Fruit fly (Drosophila melanogaster): Measurements from ENCODE around the gene wnd.

Gene wnd

DNA sequence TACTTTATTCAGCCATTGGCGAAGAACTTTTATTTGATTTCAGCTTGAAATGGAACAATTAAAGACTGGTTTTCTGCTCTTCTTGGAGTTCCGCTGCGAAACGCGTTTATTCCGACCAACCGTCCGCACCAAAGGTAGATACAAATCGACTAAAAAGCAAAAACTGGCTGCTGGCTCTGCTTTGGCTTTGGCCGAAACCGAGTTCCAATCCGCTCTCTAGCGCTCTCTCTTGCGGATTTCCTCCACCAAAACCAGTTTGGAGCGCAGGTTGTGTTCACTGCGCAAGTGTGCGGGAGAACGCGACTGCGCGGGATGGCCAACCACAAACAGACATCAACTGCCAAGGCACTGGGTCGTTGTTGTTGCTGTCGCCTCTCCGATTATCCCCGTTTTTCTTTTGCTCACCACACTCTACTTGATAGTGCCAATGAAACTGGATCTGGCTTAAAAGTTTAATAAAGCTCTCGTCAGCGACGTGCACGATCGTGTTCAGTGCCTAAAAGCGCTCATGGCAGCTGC lies at the start of gene wnd:
wnd (minus strand) TSS at position 306 of the 519 bp plus-strand sequence.
- TF ChIP-seq pan (optimal IDR thresholded peaks at IDR 0.05) (no peak), Dll (optimal IDR thresholded peaks at IDR 0.05) (no peak), psq (optimal IDR thresholded peaks at IDR 0.05) (no peak), EcR (GFP tag; optimal IDR thresholded peaks at IDR 0.05) (no peak), CG8478 (optimal IDR thresholded peaks at IDR 0.05) (no peak), usp (GFP tag; optimal IDR thresholded peaks at IDR 0.05) (no peak)

DNA sequence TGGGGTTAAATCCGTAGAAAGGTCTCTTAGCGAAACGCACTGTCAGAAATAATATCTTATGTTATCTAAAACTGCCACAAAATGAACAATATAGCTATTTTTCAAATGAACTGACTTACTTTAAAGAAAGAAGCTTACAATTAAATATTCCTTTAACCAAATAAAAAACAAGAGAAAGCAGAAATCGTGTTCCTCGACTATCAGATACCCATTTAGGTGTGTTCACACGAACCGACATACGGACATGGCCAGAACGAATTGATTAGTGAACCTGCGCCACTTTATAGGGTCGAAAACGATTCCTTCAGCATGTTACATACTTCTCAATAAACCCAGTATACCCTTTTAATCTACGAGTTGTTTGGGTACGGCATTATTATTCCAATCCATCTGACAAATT lies 47.9 kb upstream of the wnd start:
- TF ChIP-seq CG8478 (optimal IDR thresholded peaks at IDR 0.05) (no peak), pan (optimal IDR thresholded peaks at IDR 0.05) (no peak), usp (GFP tag; optimal IDR thresholded peaks at IDR 0.05) (no peak), Dll (optimal IDR thresholded peaks at IDR 0.05) (no peak), EcR (GFP tag; optimal IDR thresholded peaks at IDR 0.05) (no peak), psq (optimal IDR thresholded peaks at IDR 0.05) (no peak)

DNA sequence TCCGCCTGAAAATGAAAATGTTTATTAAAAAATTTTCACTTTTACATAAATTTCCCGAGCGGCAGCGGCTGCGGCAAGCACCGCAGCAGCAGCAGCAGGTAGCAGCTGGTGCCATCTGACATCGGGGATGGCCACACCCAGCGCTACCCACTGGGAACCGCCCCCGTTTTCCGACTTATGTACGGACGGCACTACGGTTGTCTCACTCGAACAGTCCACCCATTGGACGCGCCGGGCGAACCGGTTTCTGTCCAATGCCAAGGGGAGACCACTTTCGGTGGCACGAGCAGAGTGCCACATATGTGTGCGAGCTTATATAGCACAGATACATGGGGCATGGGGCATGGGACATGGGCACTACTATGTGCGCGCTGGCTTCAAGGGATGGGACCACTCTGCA lies 47.3 kb upstream of the wnd start:
- TF ChIP-seq usp (GFP tag; optimal IDR thresholded peaks at IDR 0.05), result no peak

DNA sequence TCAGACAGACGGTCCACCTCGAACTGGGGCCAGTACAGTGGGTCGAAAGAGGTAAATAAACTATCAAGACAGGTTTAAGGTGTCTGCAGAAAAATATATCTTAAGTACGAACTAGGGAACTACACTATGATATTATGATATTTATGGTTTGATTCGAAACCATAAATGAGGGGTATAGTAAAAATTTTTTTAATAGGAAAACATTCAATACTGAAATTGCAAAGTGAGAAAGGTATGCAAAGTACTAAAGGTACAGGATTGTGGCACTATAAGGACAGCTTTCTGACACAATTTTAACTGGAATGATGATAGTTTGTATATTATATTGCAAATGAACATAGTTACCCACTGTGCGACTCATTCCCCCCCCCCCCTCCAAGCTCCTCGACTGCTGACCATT lies 40.5 kb upstream of the wnd start:
- TF ChIP-seq pan (optimal IDR thresholded peaks at IDR 0.05) (no peak), usp (GFP tag; optimal IDR thresholded peaks at IDR 0.05) (no peak), psq (optimal IDR thresholded peaks at IDR 0.05) (no peak), Dll (optimal IDR thresholded peaks at IDR 0.05) (no peak), CG8478 (optimal IDR thresholded peaks at IDR 0.05) (no peak), EcR (GFP tag; optimal IDR thresholded peaks at IDR 0.05) (no peak)

DNA sequence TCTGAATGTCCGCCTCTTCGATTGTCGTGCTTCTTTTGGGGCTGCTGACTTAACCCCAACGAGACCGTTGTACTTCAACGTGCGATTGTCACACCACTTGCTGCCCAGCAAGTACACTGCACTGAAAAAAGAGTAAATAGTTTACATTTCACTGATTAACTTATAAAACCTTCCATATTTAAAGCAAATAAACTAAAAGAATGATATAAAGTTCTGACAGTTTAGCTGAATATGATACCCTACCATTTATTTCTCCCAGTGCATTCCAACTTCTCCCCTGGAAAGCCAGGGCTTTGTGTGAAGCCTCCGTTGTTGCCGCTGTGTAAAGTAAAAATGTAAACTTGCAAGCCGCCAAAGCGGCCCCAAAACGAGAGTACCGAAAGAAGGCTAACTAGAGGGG lies 38.7 kb upstream of the wnd start:
- no peak for TF ChIP-seq psq (optimal IDR thresholded peaks at IDR 0.05)
- TF ChIP-seq CG8478 (optimal IDR thresholded peaks at IDR 0.05), result no peak
- TF ChIP-seq usp (GFP tag; optimal IDR thresholded peaks at IDR 0.05), result no peak
- no peak for TF ChIP-seq EcR (GFP tag; optimal IDR thresholded peaks at IDR 0.05)
- TF ChIP-seq Dll (optimal IDR thresholded peaks at IDR 0.05), result no peak
- TF ChIP-seq pan (optimal IDR thresholded peaks at IDR 0.05), result no peak

DNA sequence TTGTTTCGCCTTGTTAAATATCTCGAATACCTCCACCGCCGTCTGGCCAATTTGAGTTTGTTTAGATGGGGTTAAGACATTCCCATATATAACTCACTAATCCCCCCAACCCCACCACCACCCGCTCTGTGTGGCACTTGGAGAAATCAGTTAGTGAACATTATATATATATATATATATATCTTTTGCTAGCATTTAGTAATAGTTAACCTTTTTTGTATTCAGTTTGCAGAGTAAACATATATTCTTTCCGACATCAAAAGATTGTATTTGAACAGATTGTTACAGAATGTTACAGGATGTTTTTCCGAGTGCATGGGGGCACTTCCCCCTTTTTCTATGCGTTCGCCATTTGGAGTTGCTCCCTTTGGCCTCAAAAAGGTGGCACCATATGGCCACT lies 34.9 kb upstream of the wnd start:
- TF ChIP-seq pan (optimal IDR thresholded peaks at IDR 0.05) (no peak), Dll (optimal IDR thresholded peaks at IDR 0.05) (no peak)

DNA sequence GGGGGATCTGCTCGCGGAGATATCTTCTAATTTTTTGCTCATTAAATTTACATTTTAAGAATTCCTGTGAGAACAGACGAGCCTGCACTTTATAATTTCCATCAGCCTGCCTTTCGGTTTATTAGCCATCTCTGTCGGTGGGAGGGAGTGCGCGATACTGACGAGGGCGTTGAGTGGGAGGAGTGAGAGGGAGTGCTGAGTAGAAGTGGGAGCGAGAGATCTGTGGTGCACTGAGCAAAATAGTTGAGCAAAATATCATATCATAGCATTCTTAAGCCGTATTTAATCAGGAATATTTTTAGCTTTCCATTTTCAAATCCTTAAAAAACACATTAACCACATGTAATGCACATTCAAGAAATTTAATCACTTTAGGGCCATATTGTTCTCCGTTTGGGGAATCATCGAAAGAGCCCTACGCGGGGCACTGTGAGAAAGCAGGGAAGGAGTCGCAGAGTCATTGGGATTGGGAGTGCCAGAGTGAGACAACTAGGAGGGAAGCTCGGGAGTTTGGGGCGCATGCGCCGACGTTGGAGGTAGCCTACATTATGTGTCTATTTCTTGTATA lies 29.6 kb upstream of the wnd start:
- TF ChIP-seq Dll (optimal IDR thresholded peaks at IDR 0.05) (no peak), CG8478 (optimal IDR thresholded peaks at IDR 0.05) (no peak), pan (optimal IDR thresholded peaks at IDR 0.05) (no peak), psq (optimal IDR thresholded peaks at IDR 0.05) (no peak), usp (GFP tag; optimal IDR thresholded peaks at IDR 0.05) (no peak)

DNA sequence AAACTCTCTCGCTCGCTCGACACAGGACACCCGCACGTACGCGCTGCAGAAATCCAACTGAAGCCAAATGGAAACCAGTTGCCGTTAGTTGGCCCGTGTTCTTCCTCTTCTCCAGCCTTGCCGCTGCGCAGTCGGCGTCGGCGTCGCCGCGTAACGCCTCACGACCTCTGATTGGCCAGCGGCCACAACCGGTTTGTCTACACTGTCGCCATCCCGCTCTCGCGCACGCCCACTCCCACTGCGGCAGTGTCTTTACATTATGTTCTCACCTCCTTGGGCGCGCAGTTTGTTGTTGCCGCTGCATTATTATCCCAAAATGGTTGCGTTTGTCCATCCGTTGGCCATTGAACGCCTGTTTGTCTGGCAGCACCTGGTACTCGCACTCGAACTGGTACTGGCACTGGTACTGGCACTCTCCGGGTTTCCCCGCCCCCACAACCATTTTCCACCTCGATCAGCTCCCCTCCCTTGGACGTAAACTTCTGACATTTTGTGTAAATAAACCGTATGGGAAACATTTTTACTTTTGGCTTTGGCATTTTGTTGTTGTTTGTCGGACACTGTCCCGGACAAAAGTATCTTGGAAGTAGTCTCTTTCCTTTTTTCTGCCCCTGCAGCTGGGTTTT lies 28.1 kb upstream of the wnd start, which contains the start of gene tey:
tey (minus strand) TSS at position 500 of the 626 bp plus-strand sequence.
- TF ChIP-seq pan (optimal IDR thresholded peaks at IDR 0.05), result no peak
- TF ChIP-seq psq (optimal IDR thresholded peaks at IDR 0.05), result no peak
- TF ChIP-seq usp (GFP tag; optimal IDR thresholded peaks at IDR 0.05), result no peak
- peak; percentile 59 for TF ChIP-seq Dll (optimal IDR thresholded peaks at IDR 0.05)

DNA sequence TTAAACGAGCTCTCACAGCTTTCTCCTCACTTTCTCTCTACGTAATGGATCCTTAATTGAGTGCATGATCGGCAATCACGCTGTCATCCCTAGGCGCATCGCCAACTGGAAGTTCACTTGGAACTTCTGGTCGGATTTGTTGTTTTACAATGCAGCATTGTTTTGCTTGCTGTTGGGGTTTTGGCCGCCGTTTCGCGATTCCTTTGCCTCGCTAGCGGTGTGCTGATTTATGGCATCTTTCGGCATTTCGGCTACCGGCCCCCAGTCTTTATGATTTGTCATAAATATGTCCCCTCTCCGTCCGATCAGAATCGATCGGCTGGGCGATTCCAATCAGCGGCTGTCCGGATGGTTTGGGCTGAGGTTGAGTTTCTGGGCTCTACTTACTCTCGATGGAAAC lies 27.3 kb upstream of the wnd start:
- TF ChIP-seq EcR (GFP tag; optimal IDR thresholded peaks at IDR 0.05), result no peak
- TF ChIP-seq psq (optimal IDR thresholded peaks at IDR 0.05), result no peak
- TF ChIP-seq pan (optimal IDR thresholded peaks at IDR 0.05), result no peak
- no peak for TF ChIP-seq usp (GFP tag; optimal IDR thresholded peaks at IDR 0.05)
- TF ChIP-seq CG8478 (optimal IDR thresholded peaks at IDR 0.05), result no peak
- TF ChIP-seq Dll (optimal IDR thresholded peaks at IDR 0.05), result no peak

DNA sequence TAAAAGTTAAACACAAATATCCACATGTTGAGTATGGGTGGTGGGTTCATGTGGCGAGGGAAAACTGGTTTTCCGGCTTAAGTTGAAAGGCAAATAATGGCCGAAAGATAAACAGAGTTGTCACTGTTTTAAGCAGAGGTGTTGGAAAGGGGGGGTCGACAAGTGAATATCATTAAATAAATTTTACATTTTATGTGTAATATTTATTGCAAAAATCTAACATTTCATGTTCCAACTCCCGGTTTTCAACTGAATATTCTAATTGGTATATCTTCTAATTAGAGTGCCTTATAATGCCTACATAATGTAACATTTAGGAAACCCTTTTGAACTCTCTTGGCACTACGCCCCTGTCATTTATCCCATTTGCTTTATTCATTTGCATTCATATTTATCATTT lies 20.3 kb upstream of the wnd start:
- TF ChIP-seq pan (optimal IDR thresholded peaks at IDR 0.05), result no peak
- TF ChIP-seq CG8478 (optimal IDR thresholded peaks at IDR 0.05), result no peak
- no peak for TF ChIP-seq EcR (GFP tag; optimal IDR thresholded peaks at IDR 0.05)
- no peak for TF ChIP-seq usp (GFP tag; optimal IDR thresholded peaks at IDR 0.05)
- TF ChIP-seq psq (optimal IDR thresholded peaks at IDR 0.05), result no peak
- no peak for TF ChIP-seq Dll (optimal IDR thresholded peaks at IDR 0.05)

DNA sequence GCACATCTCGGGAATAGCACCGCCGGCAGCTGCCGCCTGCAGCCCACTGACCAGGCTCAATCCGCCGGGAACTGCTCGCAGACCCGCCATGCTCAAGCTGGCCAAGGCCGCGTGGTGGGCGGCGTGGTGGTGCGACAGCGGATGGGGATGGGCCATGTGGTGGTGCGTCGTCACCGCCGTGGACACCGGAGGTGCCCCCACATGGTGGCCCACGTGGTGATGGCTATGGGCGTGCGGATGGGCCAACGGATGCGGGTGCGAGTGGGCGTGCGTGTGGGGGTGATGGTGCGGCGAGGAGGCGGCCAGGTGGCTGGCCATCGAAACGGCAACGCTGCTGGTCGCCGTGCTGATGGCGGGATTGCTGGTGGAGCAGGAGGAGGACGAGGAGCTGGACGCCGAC lies 17.9 kb upstream of the wnd start:
- no peak for TF ChIP-seq EcR (GFP tag; optimal IDR thresholded peaks at IDR 0.05)
- TF ChIP-seq CG8478 (optimal IDR thresholded peaks at IDR 0.05), result no peak
- TF ChIP-seq Dll (optimal IDR thresholded peaks at IDR 0.05), result no peak
- no peak for TF ChIP-seq psq (optimal IDR thresholded peaks at IDR 0.05)
- TF ChIP-seq usp (GFP tag; optimal IDR thresholded peaks at IDR 0.05), result no peak
- TF ChIP-seq pan (optimal IDR thresholded peaks at IDR 0.05), result no peak

DNA sequence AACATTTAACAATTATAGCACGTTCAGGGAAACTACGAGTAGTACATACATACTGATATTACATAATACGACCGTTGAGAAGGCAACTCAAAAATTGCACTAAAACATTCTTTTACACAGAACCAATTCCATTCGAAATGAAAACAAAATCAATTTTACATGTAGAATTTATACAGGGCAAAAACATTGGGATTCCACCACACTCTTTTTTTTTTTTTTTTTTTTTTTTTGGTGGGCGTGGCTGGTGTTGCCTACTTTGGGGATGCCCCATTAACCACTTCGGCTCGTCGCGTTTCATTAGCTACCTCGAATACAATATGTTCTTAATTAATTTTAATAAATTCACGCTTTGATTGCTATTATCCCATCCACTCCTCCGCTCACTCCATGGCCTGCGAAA lies 15.0 kb upstream of the wnd start:
- TF ChIP-seq Dll (optimal IDR thresholded peaks at IDR 0.05) (no peak), pan (optimal IDR thresholded peaks at IDR 0.05) (no peak), EcR (GFP tag; optimal IDR thresholded peaks at IDR 0.05) (no peak), usp (GFP tag; optimal IDR thresholded peaks at IDR 0.05) (no peak), psq (optimal IDR thresholded peaks at IDR 0.05) (no peak), CG8478 (optimal IDR thresholded peaks at IDR 0.05) (no peak)

DNA sequence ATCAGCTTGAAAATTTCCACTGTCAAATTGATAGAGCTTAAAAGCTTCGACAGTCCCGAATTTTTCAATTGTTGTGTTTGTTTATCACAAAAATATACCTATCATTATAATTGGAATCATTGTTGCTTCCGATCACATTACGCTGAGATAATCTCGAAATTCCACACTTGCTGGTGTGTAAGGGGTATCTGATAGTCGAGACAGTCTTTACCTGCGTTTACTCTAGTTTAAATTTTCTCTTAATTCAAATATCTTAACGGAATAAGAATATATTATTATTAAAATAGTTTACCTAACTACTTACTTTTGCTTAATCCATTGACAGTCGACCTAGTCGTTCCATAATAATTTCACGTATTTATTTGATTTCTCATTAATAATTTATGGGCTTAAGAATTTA lies 14.5 kb upstream of the wnd start:
- TF ChIP-seq CG8478 (optimal IDR thresholded peaks at IDR 0.05) (no peak), pan (optimal IDR thresholded peaks at IDR 0.05) (peak; percentile 68)
